Fruit fly (Drosophila melanogaster) whole organism, prepupa: ENCODE results near the gene Nlp.

ENCODE experiments used
- CG10669 ChIP-seq: fragments of 200-800 bp; sonication (Bioruptor generic); optimal IDR thresholded peaks from 3 replicates; lab custom pipeline; 2018; ENCODE audit warnings: missing biosample characterization, mild to moderate bottlenecking, missing genetic modification characterization, moderate library complexity
- CG6276 ChIP-seq: fragments of 200-800 bp; sonication (Bioruptor generic); optimal IDR thresholded peaks from 2 replicates; lab custom pipeline; 2017; ENCODE audit warnings: missing biosample characterization, mild to moderate bottlenecking, missing genetic modification characterization
- Met ChIP-seq: fragments of 200-800 bp; sonication (Bioruptor generic); optimal IDR thresholded peaks from 3 replicates; lab custom pipeline; 2016; ENCODE audit warnings: missing biosample characterization, missing genetic modification characterization
- cyc ChIP-seq: fragments of 200-800 bp; sonication (Bioruptor generic); optimal IDR thresholded peaks from 3 replicates; lab custom pipeline; 2016; ENCODE audit warnings: missing biosample characterization, missing genetic modification characterization
- dac ChIP-seq: fragments of 200-800 bp; sonication (Bioruptor generic); optimal IDR thresholded peaks from 2 replicates; lab custom pipeline; 2017; ENCODE audit warnings: missing biosample characterization, mild to moderate bottlenecking, missing genetic modification characterization

DNA sequence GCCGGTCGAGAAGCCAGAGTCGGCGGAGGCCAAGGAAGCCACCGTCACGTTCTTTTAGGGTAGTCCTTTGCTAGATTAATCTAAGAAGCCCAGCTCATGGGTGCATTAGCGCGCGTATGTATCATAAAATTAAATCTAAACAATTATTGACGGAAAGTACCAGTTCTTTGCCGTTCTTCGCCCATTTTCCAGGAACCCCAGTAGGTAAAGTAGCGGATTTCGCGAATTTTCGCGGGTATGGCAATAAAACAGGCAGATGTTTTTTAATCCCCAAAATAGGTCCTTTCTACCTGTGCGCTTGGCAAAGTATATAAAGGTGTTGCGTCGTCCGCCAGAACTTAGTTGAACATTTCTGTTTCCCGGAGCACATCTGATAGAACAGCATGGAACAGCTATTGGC lies 36.3 kb downstream of the Nlp start:
- TF ChIP-seq cyc (no peak), Met (GFP tag; lab: Kevin White, UChicago) (no peak), CG10669 (GFP tag; lab: Kevin White, UChicago) (no peak), dac (no peak), CG6276 (GFP tag; lab: Kevin White, UChicago) (no peak)
